Fruit fly (Drosophila melanogaster) whole organism, pupa: Measurements from ENCODE around the gene Dyro.

Source experiments
- Ets98B ChIP-seq: fragments of 200-800 bp; sonication (Bioruptor generic); IDR thresholded peaks from 2 replicates; pipeline ENCODE4 v1.3.6; 2022; ENCODE audit warnings: missing biosample characterization, missing genetic modification characterization
- Pif1B ChIP-seq: fragments of 200-800 bp; sonication (Bioruptor generic); optimal IDR thresholded peaks from 3 replicates; lab custom pipeline; 2016; ENCODE audit warnings: missing biosample characterization, missing genetic modification characterization
- rn ChIP-seq: fragments of 200-800 bp; sonication (Bioruptor generic); IDR thresholded peaks from 2 replicates; pipeline ENCODE4 v1.3.6; 2022; ENCODE audit warnings: missing biosample characterization, missing genetic modification characterization

dm6 chr3L:11286603-11287011, 9.1 kb downstream of the Dyro start:
- TF ChIP-seq rn (no peak), Pif1B (GFP tag; lab: Kevin White, UChicago) (no peak), Ets98B (no peak)
